Fruit fly (Drosophila melanogaster) whole organism, embryonic: ENCODE results near the gene CG32483.

Experiments
- Atf3 ChIP-seq: fragments of 200-800 bp; sonication (Bioruptor generic); optimal IDR thresholded peaks from 3 replicates; lab custom pipeline; 2016; ENCODE audit warnings: missing biosample characterization, missing genetic modification characterization
- Atf6 ChIP-seq: fragments of 200-800 bp; sonication (Bioruptor generic); IDR thresholded peaks from 2 replicates; pipeline ENCODE4 v1.3.6; 2022; ENCODE audit warnings: missing biosample characterization, missing genetic modification characterization
- Bteb2 ChIP-seq: fragments of 200-800 bp; sonication (Bioruptor generic); optimal IDR thresholded peaks from 2 replicates; lab custom pipeline; 2016; ENCODE audit warnings: missing biosample characterization, missing genetic modification characterization
- C15 ChIP-seq: fragments of 200-800 bp; sonication (Bioruptor generic); IDR thresholded peaks from 3 replicates; pipeline ENCODE4 v1.3.6; 2022; ENCODE audit warnings: missing biosample characterization, missing genetic modification characterization
- CG1024 ChIP-seq: fragments of 200-800 bp; sonication (Bioruptor generic); IDR thresholded peaks from 2 replicates; pipeline ENCODE4 v1.3.6; 2022; ENCODE audit warnings: missing biosample characterization, missing genetic modification characterization
- CG10267 ChIP-seq: fragments of 200-800 bp; sonication (Bioruptor generic); optimal IDR thresholded peaks from 2 replicates; lab custom pipeline; 2018; ENCODE audit warnings: missing biosample characterization, mild to moderate bottlenecking, missing genetic modification characterization, moderate library complexity
- CG12659 ChIP-seq: fragments of 200-800 bp; sonication (Bioruptor generic); optimal IDR thresholded peaks from 3 replicates; lab custom pipeline; 2017; ENCODE audit warnings: mild to moderate bottlenecking, missing biosample characterization, missing genetic modification reagents, missing genetic modification characterization
- CG17568 ChIP-seq: fragments of 200-800 bp; sonication (Bioruptor generic); optimal IDR thresholded peaks from 2 replicates; lab custom pipeline; 2018; ENCODE audit warnings: missing biosample characterization, mild to moderate bottlenecking, missing genetic modification characterization, moderate library complexity
- CG34422 ChIP-seq: fragments of 200-800 bp; sonication (Bioruptor generic); IDR thresholded peaks from 3 replicates; pipeline ENCODE4 v1.3.6; 2022; ENCODE audit warnings: missing biosample characterization, missing genetic modification characterization
- CG3838 ChIP-seq: fragments of 200-800 bp; sonication (Bioruptor generic); optimal IDR thresholded peaks from 3 replicates; lab custom pipeline; 2016; ENCODE audit warnings: missing biosample characterization, missing genetic modification characterization
- CG3847 ChIP-seq: fragments of 200-800 bp; sonication (Bioruptor generic); IDR thresholded peaks from 2 replicates; pipeline ENCODE4 v1.3.6; 2022; ENCODE audit warnings: missing biosample characterization, missing genetic modification characterization
- CG4820 ChIP-seq: fragments of 200-800 bp; sonication (Bioruptor generic); optimal IDR thresholded peaks from 3 replicates; lab custom pipeline; 2016; ENCODE audit warnings: missing biosample characterization, missing genetic modification characterization
- CG7745 ChIP-seq: fragments of 200-800 bp; sonication (Bioruptor generic); optimal IDR thresholded peaks from 2 replicates; lab custom pipeline; 2018; ENCODE audit warnings: missing biosample characterization, mild to moderate bottlenecking, missing genetic modification characterization, moderate library complexity
- CG8924 ChIP-seq: fragments of 200-800 bp; optimal IDR thresholded peaks from 3 replicates; lab custom pipeline; 2019; ENCODE audit warnings: missing biosample characterization, mild to moderate bottlenecking, missing genetic modification characterization, moderate library complexity
- CG9797 ChIP-seq: fragments of 200-800 bp; sonication (Bioruptor generic); optimal IDR thresholded peaks from 3 replicates; lab custom pipeline; 2018; ENCODE audit warnings: missing biosample characterization, mild to moderate bottlenecking, missing genetic modification characterization
- CG9876 ChIP-seq: fragments of 200-800 bp; sonication (Bioruptor generic); optimal IDR thresholded peaks from 2 replicates; lab custom pipeline; 2016; ENCODE audit warnings: missing biosample characterization, missing genetic modification characterization
- CG9932 ChIP-seq: fragments of 200-800 bp; sonication (Bioruptor generic); IDR thresholded peaks from 2 replicates; pipeline ENCODE4 v1.3.6; 2022; ENCODE audit warnings: missing biosample characterization, missing genetic modification characterization
- D ChIP-seq, 2 experiments: fragments of 200-800 bp in 1 of 2; fragments of >200 bp in 1 of 2; sonication (Bioruptor generic) in 1 of 2; optimal IDR thresholded peaks; 2 replicates in 1 of 2; 3 replicates in 1 of 2; lab custom pipeline; 2017; ENCODE audit warnings: mild to moderate bottlenecking in 1 of 2, missing biosample characterization in 1 of 2, missing genetic modification characterization in 1 of 2, missing genetic modification reagents in 1 of 2
- Dbx ChIP-seq: fragments of 200-800 bp; sonication (Bioruptor generic); IDR thresholded peaks from 3 replicates; pipeline ENCODE4 v1.3.6; 2022; ENCODE audit warnings: missing biosample characterization, missing genetic modification characterization
- Dll ChIP-seq: fragments of 200-800 bp; sonication (Bioruptor generic); IDR thresholded peaks from 4 replicates; pipeline ENCODE4 v1.3.6; 2022; ENCODE audit warnings: missing biosample characterization, missing genetic modification characterization; ENCODE audit not compliant: partially characterized antibody
- E2f2 ChIP-seq: fragments of 200-800 bp; sonication (Bioruptor generic); IDR thresholded peaks from 2 replicates; pipeline ENCODE4 v1.3.6; 2022; ENCODE audit warnings: missing biosample characterization, missing genetic modification characterization
- Elba2 ChIP-seq: fragments of 200-800 bp; sonication (Bioruptor generic); optimal IDR thresholded peaks from 3 replicates; lab custom pipeline; 2016; ENCODE audit warnings: missing biosample characterization, missing genetic modification characterization
- H15 ChIP-seq: fragments of 200-800 bp; sonication (Bioruptor generic); IDR thresholded peaks from 3 replicates; pipeline ENCODE4 v1.3.6; 2022; ENCODE audit warnings: missing biosample characterization, missing genetic modification characterization
- Hand ChIP-seq: fragments of 200-800 bp; sonication (Bioruptor generic); optimal IDR thresholded peaks from 2 replicates; lab custom pipeline; 2017; ENCODE audit warnings: mild to moderate bottlenecking, missing biosample characterization, missing genetic modification reagents, missing genetic modification characterization
- Hmr ChIP-seq: fragments of 200-800 bp; sonication (Bioruptor generic); optimal IDR thresholded peaks from 3 replicates; lab custom pipeline; 2017; ENCODE audit warnings: mild to moderate bottlenecking, missing biosample characterization, missing genetic modification reagents, missing genetic modification characterization
- Optix ChIP-seq: fragments of 200-800 bp; sonication (Bioruptor generic); IDR thresholded peaks from 3 replicates; pipeline ENCODE4 v1.3.6; 2022; ENCODE audit warnings: missing biosample characterization, missing genetic modification characterization
- Sin3A ChIP-seq: fragments of >200 bp; optimal IDR thresholded peaks from 2 replicates; lab custom pipeline; 2018
- Ssrp ChIP-seq: fragments of 200-800 bp; sonication (Bioruptor generic); optimal IDR thresholded peaks from 2 replicates; lab custom pipeline; 2018; ENCODE audit warnings: missing biosample characterization, mild to moderate bottlenecking, missing genetic modification characterization, moderate library complexity
- Taf1 ChIP-seq: fragments of 200-800 bp; sonication (Bioruptor generic); IDR thresholded peaks from 2 replicates; pipeline ENCODE4 v1.3.6; 2022; ENCODE audit warnings: missing biosample characterization, missing genetic modification characterization
- bab2 ChIP-seq: fragments of 200-800 bp; sonication (Bioruptor generic); optimal IDR thresholded peaks from 2 replicates; lab custom pipeline; 2016; ENCODE audit warnings: missing biosample characterization, missing genetic modification characterization
- bigmax ChIP-seq: fragments of 200-800 bp; sonication (Bioruptor generic); optimal IDR thresholded peaks from 2 replicates; lab custom pipeline; 2018; ENCODE audit warnings: missing biosample characterization, mild to moderate bottlenecking, missing genetic modification characterization
- bowl ChIP-seq: fragments of 200-800 bp; sonication (Bioruptor generic); IDR thresholded peaks from 2 replicates; pipeline ENCODE4 v1.3.6; 2022; ENCODE audit warnings: missing biosample characterization, missing genetic modification characterization
- br ChIP-seq: fragments of >200 bp; optimal IDR thresholded peaks from 2 replicates; lab custom pipeline; 2017
- cato ChIP-seq: fragments of 200-800 bp; sonication (Bioruptor generic); optimal IDR thresholded peaks from 2 replicates; lab custom pipeline; 2016; ENCODE audit warnings: missing biosample characterization, missing genetic modification characterization, borderline replicate concordance
- crp ChIP-seq, 2 experiments: fragments of 200-800 bp; sonication (Bioruptor generic); optimal IDR thresholded peaks; 2 replicates in 1 of 2; 3 replicates in 1 of 2; lab custom pipeline; 2017; ENCODE audit warnings: missing biosample characterization in 2 of 2, missing genetic modification characterization in 2 of 2, mild to moderate bottlenecking in 1 of 2, moderate library complexity in 1 of 2
- dimm ChIP-seq: fragments of 200-800 bp; sonication (Bioruptor generic); IDR thresholded peaks from 2 replicates; pipeline ENCODE4 v1.3.6; 2022; ENCODE audit warnings: missing biosample characterization, missing genetic modification characterization
- eve ChIP-seq, 2 experiments: fragments of >200 bp; optimal IDR thresholded peaks; 2 replicates each; lab custom pipeline; 2017; ENCODE audit warnings: missing biosample characterization in 2 of 2, missing genetic modification characterization in 2 of 2
- fd64A ChIP-seq: fragments of 200-800 bp; sonication (Bioruptor generic); optimal IDR thresholded peaks from 3 replicates; lab custom pipeline; 2018; ENCODE audit warnings: missing biosample characterization, mild to moderate bottlenecking, missing genetic modification characterization
- gce ChIP-seq: fragments of 200-800 bp; sonication (Bioruptor generic); IDR thresholded peaks from 3 replicates; pipeline ENCODE4 v1.3.6; 2022; ENCODE audit warnings: missing biosample characterization, missing genetic modification characterization
- gem ChIP-seq: fragments of 200-800 bp; sonication (Bioruptor generic); optimal IDR thresholded peaks from 2 replicates; lab custom pipeline; 2019; ENCODE audit warnings: missing biosample characterization, mild to moderate bottlenecking, missing genetic modification characterization, moderate library complexity
- gro ChIP-seq: fragments of 200-800 bp; sonication (Bioruptor generic); optimal IDR thresholded peaks from 2 replicates; lab custom pipeline; 2016; ENCODE audit warnings: missing biosample characterization, missing genetic modification characterization
- hbn ChIP-seq: fragments of 200-800 bp; sonication (Bioruptor generic); IDR thresholded peaks from 2 replicates; pipeline ENCODE4 v1.3.6; 2022; ENCODE audit warnings: missing biosample characterization, missing genetic modification characterization; ENCODE audit not compliant: partially characterized antibody
- ind ChIP-seq: fragments of 200-800 bp; sonication (Bioruptor generic); optimal IDR thresholded peaks from 3 replicates; lab custom pipeline; 2016; ENCODE audit warnings: missing biosample characterization, missing genetic modification characterization
- inv ChIP-seq: fragments of 200-800 bp; sonication (Bioruptor generic); IDR thresholded peaks from 2 replicates; pipeline ENCODE4 v1.3.6; 2022; ENCODE audit warnings: missing biosample characterization, missing genetic modification characterization; ENCODE audit not compliant: partially characterized antibody
- pfk ChIP-seq: fragments of 200-800 bp; sonication (Bioruptor generic); optimal IDR thresholded peaks from 2 replicates; lab custom pipeline; 2018; ENCODE audit warnings: missing biosample characterization, mild to moderate bottlenecking, missing genetic modification characterization, moderate library complexity
- prd ChIP-seq, 3 experiments: fragments of >200 bp in 2 of 3; fragments of 200-800 bp in 1 of 3; sonication (Bioruptor generic) in 1 of 3; optimal IDR thresholded peaks in 2 of 3; IDR thresholded peaks in 1 of 3; 2 replicates in 2 of 3; 3 replicates in 1 of 3; pipeline versions ENCODE4 v1.3.6 to Lab custom; 2017 to 2022; ENCODE audit warnings: missing biosample characterization in 1 of 3, missing genetic modification characterization in 1 of 3
- pzg ChIP-seq: fragments of 200-800 bp; sonication (Bioruptor generic); optimal IDR thresholded peaks from 3 replicates; lab custom pipeline; 2018; ENCODE audit warnings: missing biosample characterization, mild to moderate bottlenecking, missing genetic modification characterization, moderate library complexity
- schlank ChIP-seq: fragments of 200-800 bp; sonication (Bioruptor generic); optimal IDR thresholded peaks from 2 replicates; lab custom pipeline; 2018; ENCODE audit warnings: missing biosample characterization, mild to moderate bottlenecking, missing genetic modification characterization
- sens-2 ChIP-seq: fragments of 200-800 bp; sonication (Bioruptor generic); IDR thresholded peaks from 2 replicates; pipeline ENCODE4 v1.3.6; 2022; ENCODE audit warnings: missing biosample characterization, missing genetic modification characterization
- trem ChIP-seq: fragments of 200-800 bp; optimal IDR thresholded peaks from 3 replicates; lab custom pipeline; 2019; ENCODE audit warnings: missing biosample characterization, mild to moderate bottlenecking, missing genetic modification characterization, moderate library complexity
- twi ChIP-seq: fragments of 200-800 bp; optimal IDR thresholded peaks from 2 replicates; lab custom pipeline; 2019; ENCODE audit warnings: missing biosample characterization, mild to moderate bottlenecking, missing genetic modification characterization, moderate library complexity

Gene CG32483

dm6 chr3L:710345-710822 is 20.5 kb upstream of the CG32483 start, which contains the start of gene CkIIalpha-i3 (continued):
- TF ChIP-seq Hmr (GFP tag; lab: Kevin White, UChicago) (peak; percentile 54), gce (GFP tag; lab: Robert Waterston, UW) (no peak), CG3838 (no peak), CG1024 (no peak), schlank (tag; lab: Kevin White, UChicago) (no peak), bowl (GFP tag; lab: Robert Waterston, UW) (no peak), twi (no peak), fd64A (GFP tag; lab: Kevin White, UChicago) (no peak), Dbx (GFP tag; lab: Robert Waterston, UW) (no peak), Elba2 (GFP tag; lab: Kevin White, UChicago) (no peak), CG8924 (tag; lab: Kevin White, UChicago) (no peak), inv (GFP tag; lab: Robert Waterston, UW) (no peak), Sin3A (lab: Kevin White, UChicago) (peak; percentile 37), CG12659 (GFP tag; lab: Kevin White, UChicago) (no peak), trem (tag; lab: Kevin White, UChicago) (peak; percentile 56), CG10267 (tag; lab: Kevin White, UChicago) (peak; percentile 14), bigmax (no peak), gro (no peak), CG3847 (no peak), E2f2 (GFP tag; lab: Robert Waterston, UW) (0 out of 2 replicates have a peak, but pooled peaks have one; percentile 5), br (lab: Kevin White, UChicago) (no peak), Bteb2 (GFP tag; lab: Kevin White, UChicago) (no peak), H15 (no peak), cato (no peak), D (optimal IDR thresholded peaks at IDR 0.05; lab: Kevin White, UChicago) (no peak), D (GFP tag; optimal IDR thresholded peaks at IDR 0.05; lab: Kevin White, UChicago) (no peak), eve (GFP tag; optimal IDR thresholded peaks at IDR 0.05; lab: Kevin White, UChicago) (peak in 1 of 2 experiments; percentile 64), CG17568 (GFP tag; lab: Kevin White, UChicago) (no peak), crp (GFP tag; optimal IDR thresholded peaks at IDR 0.05; lab: Kevin White, UChicago) (no peak), Ssrp (tag; lab: Kevin White, UChicago) (no peak), CG9797 (GFP tag; lab: Kevin White, UChicago) (no peak), Taf1 (GFP tag; lab: Robert Waterston, UW) (no peak), prd (optimal IDR thresholded peaks at IDR 0.05; lab: Kevin White, UChicago) (no peak), prd (GFP tag; IDR thresholded peaks at IDR 0.05; lab: Robert Waterston, UW) (no peak), pzg (peak; percentile 14), sens-2 (GFP tag; lab: Robert Waterston, UW) (no peak), pfk (GFP tag; lab: Kevin White, UChicago) (no peak), Atf6 (no peak), CG9932 (GFP tag; lab: Robert Waterston, UW) (no peak), Hand (GFP tag; lab: Kevin White, UChicago) (no peak), CG4820 (GFP tag; lab: Kevin White, UChicago) (no peak), hbn (no peak), CG34422 (GFP tag; lab: Robert Waterston, UW) (no peak), Optix (GFP tag; lab: Robert Waterston, UW) (no peak), dimm (GFP tag; lab: Robert Waterston, UW) (no peak), CG9876 (GFP tag; lab: Kevin White, UChicago) (no peak), ind (no peak), Dll (GFP tag; lab: Robert Waterston, UW) (no peak), gem (no peak), Atf3 (GFP tag; lab: Kevin White, UChicago) (no peak), bab2 (GFP tag; lab: Kevin White, UChicago) (no peak), C15 (no peak), CG7745 (no peak)
